Fruit fly (Drosophila melanogaster) whole organism, embryonic: ENCODE results near the gene CG31952.

Source experiments
- Adf1 ChIP-seq: fragments of 200-800 bp; sonication (Bioruptor generic); IDR thresholded peaks from 2 replicates; pipeline ENCODE4 v1.3.6; 2022; ENCODE audit warnings: missing biosample characterization, missing genetic modification characterization
- BEAF-32 ChIP-seq: fragments of 200-800 bp; sonication (Bioruptor generic); optimal IDR thresholded peaks from 3 replicates; lab custom pipeline; 2017; ENCODE audit warnings: missing biosample characterization, missing genetic modification characterization, mild to moderate bottlenecking, moderate library complexity, missing genetic modification reagents
- Bgb ChIP-seq: fragments of 200-800 bp; sonication (Bioruptor generic); IDR thresholded peaks from 2 replicates; pipeline ENCODE4 v1.3.6; 2022; ENCODE audit warnings: missing biosample characterization, missing genetic modification characterization; ENCODE audit not compliant: partially characterized antibody
- Bteb2 ChIP-seq: fragments of 200-800 bp; sonication (Bioruptor generic); optimal IDR thresholded peaks from 2 replicates; lab custom pipeline; 2016; ENCODE audit warnings: missing biosample characterization, missing genetic modification characterization
- CG1024 ChIP-seq: fragments of 200-800 bp; sonication (Bioruptor generic); IDR thresholded peaks from 2 replicates; pipeline ENCODE4 v1.3.6; 2022; ENCODE audit warnings: missing biosample characterization, missing genetic modification characterization
- CG11093 ChIP-seq: fragments of 200-800 bp; sonication (Bioruptor generic); IDR thresholded peaks from 3 replicates; pipeline ENCODE4 v1.3.6; 2022; ENCODE audit warnings: missing biosample characterization, missing genetic modification characterization
- CG11398 ChIP-seq: fragments of 200-800 bp; sonication (Bioruptor generic); optimal IDR thresholded peaks from 2 replicates; lab custom pipeline; 2016; ENCODE audit warnings: missing biosample characterization, missing genetic modification characterization
- CG1233 ChIP-seq: fragments of 200-800 bp; sonication (Bioruptor generic); optimal IDR thresholded peaks from 4 replicates; lab custom pipeline; 2018; ENCODE audit warnings: missing biosample characterization, mild to moderate bottlenecking, missing genetic modification characterization
- CG12659 ChIP-seq: fragments of 200-800 bp; sonication (Bioruptor generic); optimal IDR thresholded peaks from 3 replicates; lab custom pipeline; 2017; ENCODE audit warnings: mild to moderate bottlenecking, missing biosample characterization, missing genetic modification reagents, missing genetic modification characterization
- CG14441 ChIP-seq: fragments of 200-800 bp; sonication (Bioruptor generic); IDR thresholded peaks from 2 replicates; pipeline ENCODE4 v1.3.6; 2022; ENCODE audit warnings: missing biosample characterization, missing genetic modification characterization
- CG14965 ChIP-seq: fragments of 200-800 bp; sonication (Bioruptor generic); optimal IDR thresholded peaks from 2 replicates; lab custom pipeline; 2016; ENCODE audit warnings: missing biosample characterization, missing genetic modification characterization, borderline replicate concordance
- CG1529 ChIP-seq: fragments of 200-800 bp; sonication (Bioruptor generic); optimal IDR thresholded peaks from 3 replicates; lab custom pipeline; 2018; ENCODE audit warnings: missing biosample characterization, missing genetic modification characterization
- CG17612 ChIP-seq: fragments of 200-800 bp; sonication (Bioruptor generic); IDR thresholded peaks from 2 replicates; pipeline ENCODE4 v1.3.6; 2022; ENCODE audit warnings: missing biosample characterization, missing genetic modification characterization
- CG18262 ChIP-seq: fragments of 200-800 bp; optimal IDR thresholded peaks from 3 replicates; lab custom pipeline; 2019; ENCODE audit warnings: missing biosample characterization, mild to moderate bottlenecking, missing genetic modification characterization, moderate library complexity
- CG18599 ChIP-seq: fragments of 200-800 bp; sonication (Bioruptor generic); optimal IDR thresholded peaks from 3 replicates; lab custom pipeline; 2017; ENCODE audit warnings: missing biosample characterization, missing genetic modification characterization, mild to moderate bottlenecking, moderate library complexity, missing genetic modification reagents
- CG2129 ChIP-seq: fragments of 200-800 bp; sonication (Bioruptor generic); IDR thresholded peaks from 2 replicates; pipeline ENCODE4 v1.3.6; 2022; ENCODE audit warnings: missing biosample characterization, missing genetic modification characterization; ENCODE audit not compliant: partially characterized antibody
- CG2678 ChIP-seq: fragments of 200-800 bp; sonication (Bioruptor generic); optimal IDR thresholded peaks from 3 replicates; lab custom pipeline; 2019; ENCODE audit warnings: missing biosample characterization, mild to moderate bottlenecking, missing genetic modification characterization, moderate library complexity
- CG2712 ChIP-seq: fragments of 200-800 bp; optimal IDR thresholded peaks from 3 replicates; lab custom pipeline; 2019; ENCODE audit warnings: missing biosample characterization, mild to moderate bottlenecking, missing genetic modification characterization, moderate library complexity
- CG2875 ChIP-seq: fragments of 200-800 bp; sonication (Bioruptor generic); optimal IDR thresholded peaks from 2 replicates; lab custom pipeline; 2017; ENCODE audit warnings: missing biosample characterization, mild to moderate bottlenecking, missing genetic modification characterization, missing genetic modification reagents
- CG34376 ChIP-seq: fragments of 200-800 bp; sonication (Bioruptor generic); optimal IDR thresholded peaks from 2 replicates; lab custom pipeline; 2018; ENCODE audit warnings: missing biosample characterization, mild to moderate bottlenecking, missing genetic modification characterization
- CG4328 ChIP-seq: fragments of 200-800 bp; sonication (Bioruptor generic); optimal IDR thresholded peaks from 3 replicates; lab custom pipeline; 2017; ENCODE audit warnings: missing biosample characterization, missing genetic modification reagents, missing genetic modification characterization
- CG4404 ChIP-seq: fragments of 200-800 bp; sonication (Bioruptor generic); IDR thresholded peaks from 2 replicates; pipeline ENCODE4 v1.3.6; 2022; ENCODE audit warnings: missing biosample characterization, missing genetic modification characterization
- CG4730 ChIP-seq: fragments of 200-800 bp; sonication (Bioruptor generic); IDR thresholded peaks from 2 replicates; pipeline ENCODE4 v1.3.6; 2022; ENCODE audit warnings: missing biosample characterization, missing genetic modification characterization
- CG5245 ChIP-seq: fragments of 200-800 bp; sonication (Bioruptor generic); optimal IDR thresholded peaks from 3 replicates; lab custom pipeline; 2016; ENCODE audit warnings: missing biosample characterization, missing genetic modification characterization
- CG6689 ChIP-seq: fragments of 200-800 bp; sonication (Bioruptor generic); IDR thresholded peaks from 2 replicates; pipeline ENCODE4 v1.3.6; 2022; ENCODE audit warnings: missing biosample characterization, missing genetic modification characterization
- CG8281 ChIP-seq: fragments of 200-800 bp; sonication (Bioruptor generic); optimal IDR thresholded peaks from 2 replicates; lab custom pipeline; 2018; ENCODE audit warnings: missing biosample characterization, mild to moderate bottlenecking, missing genetic modification characterization, moderate library complexity
- CG8290 ChIP-seq, 3 experiments: fragments of 200-800 bp; sonication (Bioruptor generic); optimal IDR thresholded peaks; 2 replicates each; lab custom pipeline; 2016 to 2019; ENCODE audit warnings: missing biosample characterization in 3 of 3, missing genetic modification characterization in 3 of 3, mild to moderate bottlenecking in 2 of 3, moderate library complexity in 1 of 3
- CG8765 ChIP-seq: fragments of 200-800 bp; sonication (Bioruptor generic); IDR thresholded peaks from 2 replicates; pipeline ENCODE4 v1.3.6; 2022; ENCODE audit warnings: missing biosample characterization, missing genetic modification characterization
- CG9437 ChIP-seq: fragments of 200-800 bp; sonication (Bioruptor generic); optimal IDR thresholded peaks from 2 replicates; lab custom pipeline; 2018; ENCODE audit warnings: missing biosample characterization, mild to moderate bottlenecking, missing genetic modification characterization
- CG9932 ChIP-seq: fragments of 200-800 bp; sonication (Bioruptor generic); IDR thresholded peaks from 2 replicates; pipeline ENCODE4 v1.3.6; 2022; ENCODE audit warnings: missing biosample characterization, missing genetic modification characterization
- Dek ChIP-seq: fragments of 200-800 bp; sonication (Bioruptor generic); optimal IDR thresholded peaks from 3 replicates; lab custom pipeline; 2019; ENCODE audit warnings: missing biosample characterization, mild to moderate bottlenecking, missing genetic modification characterization, moderate library complexity
- Fer3 ChIP-seq: fragments of 200-800 bp; sonication (Bioruptor generic); optimal IDR thresholded peaks from 2 replicates; lab custom pipeline; 2018; ENCODE audit warnings: missing biosample characterization, mild to moderate bottlenecking, missing genetic modification characterization, moderate library complexity
- Gsc ChIP-seq: fragments of 200-800 bp; sonication (Bioruptor generic); IDR thresholded peaks from 2 replicates; pipeline ENCODE4 v1.3.6; 2022; ENCODE audit warnings: missing biosample characterization, missing genetic modification characterization
- Hmx ChIP-seq: fragments of 200-800 bp; sonication (Bioruptor generic); optimal IDR thresholded peaks from 2 replicates; lab custom pipeline; 2016; ENCODE audit warnings: missing biosample characterization, missing genetic modification characterization
- Mad ChIP-seq: fragments of 200-800 bp; sonication (Bioruptor generic); optimal IDR thresholded peaks from 2 replicates; lab custom pipeline; 2016; ENCODE audit warnings: missing biosample characterization, missing genetic modification characterization
- Oaz ChIP-seq: fragments of 200-800 bp; sonication (Bioruptor generic); IDR thresholded peaks from 2 replicates; pipeline ENCODE4 v1.3.6; 2022; ENCODE audit warnings: missing biosample characterization, missing genetic modification characterization
- Usf ChIP-seq: fragments of 200-800 bp; sonication (Bioruptor generic); optimal IDR thresholded peaks from 2 replicates; lab custom pipeline; 2017; ENCODE audit warnings: missing genotype, missing biosample characterization, missing genetic modification characterization
- bigmax ChIP-seq: fragments of 200-800 bp; sonication (Bioruptor generic); optimal IDR thresholded peaks from 2 replicates; lab custom pipeline; 2018; ENCODE audit warnings: missing biosample characterization, mild to moderate bottlenecking, missing genetic modification characterization
- chn ChIP-seq: fragments of 200-800 bp; sonication (Bioruptor generic); optimal IDR thresholded peaks from 2 replicates; lab custom pipeline; 2016; ENCODE audit warnings: missing biosample characterization, missing genetic modification characterization
- gt ChIP-seq: fragments of 200-800 bp; sonication (Bioruptor generic); IDR thresholded peaks from 2 replicates; pipeline ENCODE4 v1.3.6; 2022; ENCODE audit warnings: missing biosample characterization, missing genetic modification characterization
- hkb ChIP-seq, 2 experiments: fragments of 200-800 bp in 1 of 2; fragments of >200 bp in 1 of 2; sonication (Bioruptor generic) in 1 of 2; IDR thresholded peaks in 1 of 2; optimal IDR thresholded peaks in 1 of 2; 2 replicates each; pipeline versions ENCODE4 v1.3.6 to Lab custom; 2017 to 2022; ENCODE audit warnings: missing biosample characterization in 1 of 2, missing genetic modification characterization in 1 of 2
- jigr1 ChIP-seq: fragments of 200-800 bp; sonication (Bioruptor generic); IDR thresholded peaks from 3 replicates; pipeline ENCODE4 v1.3.6; 2022; ENCODE audit warnings: missing biosample characterization, missing genetic modification characterization
- lilli ChIP-seq: fragments of 200-800 bp; sonication (Bioruptor generic); optimal IDR thresholded peaks from 3 replicates; lab custom pipeline; 2016; ENCODE audit warnings: missing biosample characterization, missing genetic modification characterization
- oc ChIP-seq: fragments of 200-800 bp; sonication (Bioruptor generic); optimal IDR thresholded peaks from 2 replicates; lab custom pipeline; 2018; ENCODE audit warnings: missing biosample characterization, mild to moderate bottlenecking, missing genetic modification characterization, moderate library complexity
- pzg ChIP-seq: fragments of 200-800 bp; sonication (Bioruptor generic); optimal IDR thresholded peaks from 3 replicates; lab custom pipeline; 2018; ENCODE audit warnings: missing biosample characterization, mild to moderate bottlenecking, missing genetic modification characterization, moderate library complexity
- salm ChIP-seq: fragments of 200-800 bp; sonication (Bioruptor generic); optimal IDR thresholded peaks from 2 replicates; lab custom pipeline; 2018; ENCODE audit warnings: missing biosample characterization, mild to moderate bottlenecking, missing genetic modification characterization
- sens-2 ChIP-seq: fragments of 200-800 bp; sonication (Bioruptor generic); IDR thresholded peaks from 2 replicates; pipeline ENCODE4 v1.3.6; 2022; ENCODE audit warnings: missing biosample characterization, missing genetic modification characterization
- trh ChIP-seq: fragments of 200-800 bp; sonication (Bioruptor generic); optimal IDR thresholded peaks from 2 replicates; lab custom pipeline; 2016; ENCODE audit warnings: missing biosample characterization, missing genetic modification characterization
- zf30C ChIP-seq: fragments of 200-800 bp; sonication (Bioruptor generic); optimal IDR thresholded peaks from 3 replicates; lab custom pipeline; 2018; ENCODE audit warnings: missing biosample characterization, mild to moderate bottlenecking, missing genetic modification characterization

CG31952 gene

dm6 chr2L:3376684-3377086, 39.8 kb upstream of the CG31952 start, which contains the start of the genes CG9662 and Ptpa (continued):
- peak; percentile 66; the same call in 1 of the 3 replicates for TF ChIP-seq jigr1 (GFP tag; lab: Robert Waterston, UW)
- peak; percentile 31 for TF ChIP-seq CG2875 (GFP tag; lab: Kevin White, UChicago)
- TF ChIP-seq oc (tag; lab: Kevin White, UChicago): no peak
- TF ChIP-seq Mad (GFP tag; lab: Kevin White, UChicago): peak; percentile 75
- TF ChIP-seq CG18262 (tag; lab: Kevin White, UChicago): peak; percentile 67
- TF ChIP-seq CG8290 (GFP tag; optimal IDR thresholded peaks at IDR 0.05; lab: Kevin White, UChicago): peak; percentile 71
- peak in 1 of 2 experiments; percentile 80 for TF ChIP-seq CG8290 (tag; optimal IDR thresholded peaks at IDR 0.05; lab: Kevin White, UChicago)
- peak; percentile 89 for TF ChIP-seq Bgb (GFP tag; lab: Robert Waterston, UW)
- no peak for TF ChIP-seq zf30C (GFP tag; lab: Kevin White, UChicago)
- peak; percentile 76 for TF ChIP-seq CG14441
- TF ChIP-seq CG17612 (GFP tag; lab: Robert Waterston, UW): no peak
- 0 out of 2 replicates have a peak, but pooled peaks have one; percentile 23 for TF ChIP-seq gt (GFP tag; lab: Robert Waterston, UW)
- peak; percentile 73 for TF ChIP-seq Dek
- peak; percentile 65 for TF ChIP-seq Fer3
- peak; percentile 63 for TF ChIP-seq CG18599 (GFP tag; lab: Kevin White, UChicago)
- peak; percentile 82 for TF ChIP-seq CG4404 (GFP tag; lab: Robert Waterston, UW)
- peak; percentile 66 for TF ChIP-seq CG5245 (GFP tag; lab: Kevin White, UChicago)
- no peak for TF ChIP-seq CG1529 (GFP tag; lab: Kevin White, UChicago)
- no peak for TF ChIP-seq sens-2
- TF ChIP-seq CG1233 (GFP tag; lab: Kevin White, UChicago): peak; percentile 55
- TF ChIP-seq CG8765 (GFP tag; lab: Robert Waterston, UW): peak; percentile 66
- peak; percentile 91 for TF ChIP-seq CG9932 (GFP tag; lab: Robert Waterston, UW)
- TF ChIP-seq CG2712: peak; percentile 87
- TF ChIP-seq Usf (GFP tag; lab: Kevin White, UChicago): peak; percentile 78
- peak; percentile 64 for TF ChIP-seq Hmx (GFP tag; lab: Kevin White, UChicago)
- TF ChIP-seq salm (tag; lab: Kevin White, UChicago): no peak
- peak; percentile 53; the same call in 1 of the 2 replicates for TF ChIP-seq CG1024 (GFP tag; lab: Robert Waterston, UW)
- peak; percentile 64 for TF ChIP-seq CG4730
- peak; percentile 90 for TF ChIP-seq lilli
- peak; percentile 73 for TF ChIP-seq CG6689 (GFP tag; lab: Robert Waterston, UW)
- TF ChIP-seq bigmax (GFP tag; lab: Kevin White, UChicago): no peak
- TF ChIP-seq Gsc (GFP tag; lab: Robert Waterston, UW): peak; percentile 60
- peak; percentile 81 for TF ChIP-seq Bteb2 (GFP tag; lab: Kevin White, UChicago)
- TF ChIP-seq trh (GFP tag; lab: Kevin White, UChicago): peak; percentile 40
- TF ChIP-seq CG14965 (GFP tag; lab: Kevin White, UChicago): no peak
- peak; percentile 79 for TF ChIP-seq CG2678 (tag; lab: Kevin White, UChicago)
- TF ChIP-seq BEAF-32: peak; percentile 97
- TF ChIP-seq CG8281 (tag; lab: Kevin White, UChicago): peak; percentile 41
- TF ChIP-seq CG4328 (GFP tag; lab: Kevin White, UChicago): peak; percentile 32
- peak; percentile 76 for TF ChIP-seq pzg (GFP tag; lab: Kevin White, UChicago)
- TF ChIP-seq CG9437: peak; percentile 79
- TF ChIP-seq Adf1 (GFP tag; lab: Robert Waterston, UW): peak; percentile 50
- TF ChIP-seq CG2129 (GFP tag; lab: Robert Waterston, UW): peak; percentile 85
- peak; percentile 79 for TF ChIP-seq hkb (optimal IDR thresholded peaks at IDR 0.05; lab: Kevin White, UChicago)
- peak; percentile 70 for TF ChIP-seq hkb (GFP tag; IDR thresholded peaks at IDR 0.05; lab: Robert Waterston, UW)
- peak; percentile 85 for TF ChIP-seq CG12659 (GFP tag; lab: Kevin White, UChicago)
- TF ChIP-seq chn (GFP tag; lab: Kevin White, UChicago): peak; percentile 88
- TF ChIP-seq CG11093 (GFP tag; lab: Robert Waterston, UW): peak; percentile 75; the same call in 1 of the 3 replicates
- TF ChIP-seq CG11398 (GFP tag; lab: Kevin White, UChicago): peak; percentile 60
- TF ChIP-seq Oaz (GFP tag; lab: Robert Waterston, UW): peak; percentile 61
- peak; percentile 22 for TF ChIP-seq CG34376 (GFP tag; lab: Kevin White, UChicago)
